Worm (Caenorhabditis elegans) whole organism, young adult: ENCODE results near the gene vit-1.

Experiments used
- F57C9.4 ChIP-seq: sonication (generic microtip); optimal IDR thresholded peaks from 2 replicates; lab custom pipeline; 2017; ENCODE audit warnings: mild to moderate bottlenecking, missing genetic modification characterization, missing compliant biosample characterization
- ama-1 ChIP-seq, 3 experiments: fragments of 150-350 bp in 1 of 3; sonication (generic microtip) in 2 of 3; optimal IDR thresholded peaks; 2 replicates each; lab custom pipeline; 2014 to 2018; ENCODE audit warnings: missing biosample characterization in 2 of 3, missing genetic modification characterization in 2 of 3, missing genetic modification reagents in 2 of 3
- bed-1 ChIP-seq: fragments of 200-800 bp; sonication (Bioruptor generic); IDR thresholded peaks from 2 replicates; pipeline ENCODE4 v1.3.6; 2022; ENCODE audit warnings: missing genetic modification reagents, missing genetic modification characterization, missing compliant biosample characterization
- hsf-1 ChIP-seq: fragments of 200-800 bp; sonication (Bioruptor generic); IDR thresholded peaks from 2 replicates; pipeline ENCODE4 v1.3.6; 2022; ENCODE audit warnings: missing genetic modification reagents, missing genetic modification characterization, missing compliant biosample characterization
- let-526 ChIP-seq: fragments of 200-800 bp; sonication (Bioruptor generic); IDR thresholded peaks from 2 replicates; pipeline ENCODE4 v1.3.6; 2022; ENCODE audit warnings: missing genetic modification reagents, missing genetic modification characterization, missing compliant biosample characterization
- lin-54 ChIP-seq: fragments of 200-800 bp; sonication (Bioruptor generic); optimal IDR thresholded peaks from 2 replicates; lab custom pipeline; 2018; ENCODE audit warnings: mild to moderate bottlenecking, missing genetic modification characterization, missing compliant biosample characterization
- madf-10 ChIP-seq: sonication (generic microtip); optimal IDR thresholded peaks from 2 replicates; lab custom pipeline; 2016; ENCODE audit warnings: mild to moderate bottlenecking, missing genetic modification characterization, missing compliant biosample characterization
- madf-6 ChIP-seq: fragments of 200-800 bp; sonication (Bioruptor generic); IDR thresholded peaks from 2 replicates; pipeline ENCODE4 v1.3.6; 2022; ENCODE audit warnings: missing genetic modification reagents, missing genetic modification characterization, missing compliant biosample characterization

ce11 chrX:7689570-7689969, 38.1 kb upstream of the vit-1 start:
- no peak for TF ChIP-seq let-526
- TF ChIP-seq bed-1 (GFP tag; lab: Robert Waterston, UW), result no peak
- no peak for TF ChIP-seq madf-6 (GFP tag; lab: Robert Waterston, UW)
- no peak for TF ChIP-seq hsf-1 (GFP tag; lab: Robert Waterston, UW)
- no peak for TF ChIP-seq ama-1 (optimal IDR thresholded peaks at IDR 0.05; lab: Kevin White, UChicago)
- no peak for TF ChIP-seq ama-1 (GFP tag; optimal IDR thresholded peaks at IDR 0.05; lab: Kevin White, UChicago)
- no peak for TF ChIP-seq madf-10 (tag; lab: Kevin White, UChicago)
- no peak for TF ChIP-seq lin-54 (GFP tag; lab: Kevin White, UChicago)
- TF ChIP-seq F57C9.4 (tag; lab: Kevin White, UChicago), result no peak
